Worm (Caenorhabditis elegans) whole organism, L3 larva: ENCODE measurements around the gene F26D2.13.

Source experiments
- R02D3.7 ChIP-seq: fragments of 150-350 bp; optimal IDR thresholded peaks from 2 replicates; lab custom pipeline; 2014; ENCODE audit warnings: missing biosample characterization, missing genetic modification characterization
- ZK546.5 ChIP-seq: sonication (generic microtip); optimal IDR thresholded peaks from 2 replicates; lab custom pipeline; 2017; ENCODE audit warnings: missing biosample characterization, missing genetic modification characterization
- aly-2 ChIP-seq: fragments of 150-350 bp; optimal IDR thresholded peaks from 2 replicates; lab custom pipeline; 2014; ENCODE audit warnings: missing biosample characterization, missing genetic modification characterization
- ama-1 ChIP-seq: fragments of 150-350 bp; optimal IDR thresholded peaks from 2 replicates; lab custom pipeline; 2018
- ceh-16 ChIP-seq: sonication (generic microtip); optimal IDR thresholded peaks from 2 replicates; lab custom pipeline; 2017; ENCODE audit warnings: missing biosample characterization, missing genetic modification characterization
- ceh-9 ChIP-seq: sonication (generic microtip); optimal IDR thresholded peaks from 2 replicates; lab custom pipeline; 2018; ENCODE audit warnings: missing biosample characterization, missing genetic modification characterization
- daf-12 ChIP-seq: fragments of 150-350 bp; optimal IDR thresholded peaks from 2 replicates; lab custom pipeline; 2014; ENCODE audit warnings: missing biosample characterization, missing genetic modification reagents, missing genetic modification characterization
- egl-27 ChIP-seq: sonication (generic microtip); optimal IDR thresholded peaks from 4 replicates; lab custom pipeline; 2017; ENCODE audit warnings: missing biosample characterization, missing genetic modification reagents, missing genetic modification characterization
- egl-5 ChIP-seq: fragments of 150-350 bp; optimal IDR thresholded peaks from 2 replicates; lab custom pipeline; 2017; ENCODE audit warnings: missing biosample characterization, missing genetic modification reagents, missing genetic modification characterization, inconsistent platforms
- elt-2 ChIP-seq: sonication (generic microtip); optimal IDR thresholded peaks from 2 replicates; lab custom pipeline; 2016; ENCODE audit warnings: missing genetic modification reagents, mild to moderate bottlenecking, missing genetic modification characterization, missing compliant biosample characterization
- elt-3 ChIP-seq, 3 experiments: fragments of 150-350 bp in 1 of 3; sonication (generic microtip) in 2 of 3; optimal IDR thresholded peaks; 2 replicates in 2 of 3; 4 replicates in 1 of 3; lab custom pipeline; 2014 to 2017; ENCODE audit warnings: missing biosample characterization in 3 of 3, missing genetic modification characterization in 3 of 3
- eor-1 ChIP-seq, 2 experiments: fragments of 150-350 bp; optimal IDR thresholded peaks; 2 replicates each; lab custom pipeline; 2014 to 2018; ENCODE audit warnings: missing biosample characterization in 2 of 2, missing genetic modification characterization in 2 of 2
- fkh-10 ChIP-seq: sonication (generic microtip); optimal IDR thresholded peaks from 2 replicates; lab custom pipeline; 2017; ENCODE audit warnings: missing biosample characterization, missing genetic modification reagents, missing genetic modification characterization
- fkh-2 ChIP-seq: fragments of 150-350 bp; optimal IDR thresholded peaks from 2 replicates; lab custom pipeline; 2014; ENCODE audit warnings: missing biosample characterization, missing genetic modification reagents, missing genetic modification characterization
- lin-39 ChIP-seq: fragments of 150-350 bp; optimal IDR thresholded peaks from 2 replicates; lab custom pipeline; 2018; ENCODE audit warnings: missing biosample characterization, missing genetic modification reagents, missing genetic modification characterization
- mdl-1 ChIP-seq: fragments of 150-350 bp; optimal IDR thresholded peaks from 2 replicates; lab custom pipeline; 2014; ENCODE audit warnings: missing biosample characterization, missing genetic modification characterization
- nfya-1 ChIP-seq: sonication (generic microtip); optimal IDR thresholded peaks from 2 replicates; lab custom pipeline; 2017; ENCODE audit warnings: missing genetic modification characterization, mild to moderate bottlenecking, missing compliant biosample characterization, antibody characterized with exemption, moderate library complexity; ENCODE audit not compliant: insufficient read depth
- nhr-12 ChIP-seq: fragments of 150-350 bp; optimal IDR thresholded peaks from 2 replicates; lab custom pipeline; 2014; ENCODE audit warnings: missing biosample characterization, missing genetic modification characterization
- nhr-23 ChIP-seq: fragments of 150-350 bp; optimal IDR thresholded peaks from 2 replicates; lab custom pipeline; 2014; ENCODE audit warnings: missing biosample characterization, missing genetic modification reagents, missing genetic modification characterization
- nhr-237 ChIP-seq: fragments of 150-350 bp; optimal IDR thresholded peaks from 2 replicates; lab custom pipeline; 2014; ENCODE audit warnings: missing biosample characterization, missing genetic modification characterization
- nhr-43 ChIP-seq: sonication (generic microtip); optimal IDR thresholded peaks from 2 replicates; lab custom pipeline; 2016; ENCODE audit warnings: mild to moderate bottlenecking, missing genetic modification characterization, missing compliant biosample characterization; ENCODE audit not compliant: poor library complexity, severe bottlenecking
- nhr-67 ChIP-seq: fragments of 150-350 bp; optimal IDR thresholded peaks from 2 replicates; lab custom pipeline; 2014; ENCODE audit warnings: missing biosample characterization, missing genetic modification characterization
- pha-4 ChIP-seq: fragments of 150-350 bp; optimal IDR thresholded peaks from 2 replicates; lab custom pipeline; 2014; ENCODE audit warnings: missing biosample characterization, missing genetic modification reagents, missing genetic modification characterization
- pqm-1 ChIP-seq: fragments of 150-350 bp; optimal IDR thresholded peaks from 2 replicates; lab custom pipeline; 2017; ENCODE audit warnings: missing biosample characterization, missing genetic modification characterization, inconsistent platforms
- skn-1 ChIP-seq: fragments of 150-350 bp; optimal IDR thresholded peaks from 2 replicates; lab custom pipeline; 2014; ENCODE audit warnings: missing biosample characterization, missing genetic modification characterization
- snpc-4 ChIP-seq: fragments of 150-350 bp; optimal IDR thresholded peaks from 2 replicates; lab custom pipeline; 2014; ENCODE audit warnings: missing biosample characterization, missing genetic modification characterization
- tbx-2 ChIP-seq: sonication (generic microtip); optimal IDR thresholded peaks from 2 replicates; lab custom pipeline; 2016; ENCODE audit warnings: mild to moderate bottlenecking, missing genetic modification characterization, missing compliant biosample characterization
- zag-1 ChIP-seq: fragments of 150-350 bp; optimal IDR thresholded peaks from 2 replicates; lab custom pipeline; 2014; ENCODE audit warnings: missing biosample characterization, missing genetic modification characterization
- ztf-11 ChIP-seq: fragments of 150-350 bp; optimal IDR thresholded peaks from 2 replicates; lab custom pipeline; 2014; ENCODE audit warnings: missing biosample characterization, missing genetic modification characterization
- ztf-4 ChIP-seq: fragments of 150-350 bp; optimal IDR thresholded peaks from 2 replicates; lab custom pipeline; 2014; ENCODE audit warnings: missing biosample characterization, missing genetic modification characterization

The F26D2.13 gene

ce11 chrV:16417014-16417413 is 18.4 kb downstream of the F26D2.13 start, which contains the start of gene str-55:
Gene str-55 (minus strand): TSS chrV:16417114.
- TF ChIP-seq zag-1 (no peak), nhr-43 (tag; lab: Kevin White, UChicago) (no peak), mdl-1 (no peak), aly-2 (tag; lab: Kevin White, UChicago) (no peak), egl-27 (tag; lab: Kevin White, UChicago) (no peak)

- TF ChIP-seq egl-5 (tag; lab: Kevin White, UChicago) (no peak), nhr-67 (tag; lab: Kevin White, UChicago) (no peak), fkh-2 (no peak), ceh-9 (tag; lab: Kevin White, UChicago) (no peak), pha-4 (tag; lab: Kevin White, UChicago) (no peak), aly-2 (tag; lab: Kevin White, UChicago) (no peak), daf-12 (tag; lab: Kevin White, UChicago) (no peak), skn-1 (tag; lab: Kevin White, UChicago) (no peak), egl-27 (tag; lab: Kevin White, UChicago) (no peak), elt-2 (no peak), zag-1 (no peak), ceh-16 (no peak), ZK546.5 (tag; lab: Kevin White, UChicago) (no peak), nhr-12 (tag; lab: Kevin White, UChicago) (no peak), elt-3 (tag; optimal IDR thresholded peaks at IDR 0.05; lab: Kevin White, UChicago) (no peak), snpc-4 (tag; lab: Kevin White, UChicago) (no peak)
- TF ChIP-seq, all 47 proteins: peak for 0
Observed at ce11 chrV:16410521-16410920, 24.9 kb downstream of the F26D2.13 start, which contains the start of gene srh-145. Gene srh-145 (plus strand): TSS chrV:16410713.

ce11 chrV:16407663-16408062 is 27.7 kb downstream of the F26D2.13 start, which contains the start of gene F26D2.3:
Gene F26D2.3 (plus strand): TSS chrV:16407963.
- no peak for TF ChIP-seq fkh-10
- TF ChIP-seq ama-1 (lab: Kevin White, UChicago): no peak
- no peak for TF ChIP-seq nfya-1 (tag; lab: Kevin White, UChicago)
- TF ChIP-seq aly-2 (tag; lab: Kevin White, UChicago): no peak
- TF ChIP-seq nhr-67 (tag; lab: Kevin White, UChicago): no peak
- no peak for TF ChIP-seq fkh-2
- TF ChIP-seq R02D3.7: no peak
- TF ChIP-seq, all 47 proteins: peak for 0

- TF ChIP-seq nhr-237 (tag; lab: Kevin White, UChicago) (no peak), mdl-1 (no peak), snpc-4 (tag; lab: Kevin White, UChicago) (no peak), ceh-16 (no peak), nhr-23 (no peak), ZK546.5 (tag; lab: Kevin White, UChicago) (no peak)
Observed at ce11 chrV:16406357-16406756, 29.1 kb downstream of the F26D2.13 start.

- TF ChIP-seq ztf-11 (tag; lab: Kevin White, UChicago) (no peak), eor-1 (tag; optimal IDR thresholded peaks at IDR 0.05; lab: Kevin White, UChicago) (no peak)
Observed at ce11 chrV:16405366-16405765, 30.0 kb downstream of the F26D2.13 start.

ce11 chrV:16403974-16404373 is 31.4 kb downstream of the F26D2.13 start, which contains the start of gene syp-1:
Gene syp-1 (plus strand): TSS chrV:16404274.
- TF ChIP-seq tbx-2 (tag; lab: Kevin White, UChicago) (no peak), ceh-16 (no peak), pqm-1 (tag; lab: Kevin White, UChicago) (no peak), nhr-237 (tag; lab: Kevin White, UChicago) (no peak), egl-5 (tag; lab: Kevin White, UChicago) (no peak), lin-39 (tag; lab: Kevin White, UChicago) (no peak), elt-2 (no peak), aly-2 (tag; lab: Kevin White, UChicago) (no peak), ceh-9 (tag; lab: Kevin White, UChicago) (no peak), nhr-43 (tag; lab: Kevin White, UChicago) (no peak), egl-27 (tag; lab: Kevin White, UChicago) (no peak), skn-1 (tag; lab: Kevin White, UChicago) (no peak), ztf-4 (tag; lab: Kevin White, UChicago) (no peak)
- TF ChIP-seq, all 47 proteins: peak for 0
